Fruit fly (Drosophila melanogaster): ENCODE measurements around the gene G6P.

Gene G6P

DNA sequence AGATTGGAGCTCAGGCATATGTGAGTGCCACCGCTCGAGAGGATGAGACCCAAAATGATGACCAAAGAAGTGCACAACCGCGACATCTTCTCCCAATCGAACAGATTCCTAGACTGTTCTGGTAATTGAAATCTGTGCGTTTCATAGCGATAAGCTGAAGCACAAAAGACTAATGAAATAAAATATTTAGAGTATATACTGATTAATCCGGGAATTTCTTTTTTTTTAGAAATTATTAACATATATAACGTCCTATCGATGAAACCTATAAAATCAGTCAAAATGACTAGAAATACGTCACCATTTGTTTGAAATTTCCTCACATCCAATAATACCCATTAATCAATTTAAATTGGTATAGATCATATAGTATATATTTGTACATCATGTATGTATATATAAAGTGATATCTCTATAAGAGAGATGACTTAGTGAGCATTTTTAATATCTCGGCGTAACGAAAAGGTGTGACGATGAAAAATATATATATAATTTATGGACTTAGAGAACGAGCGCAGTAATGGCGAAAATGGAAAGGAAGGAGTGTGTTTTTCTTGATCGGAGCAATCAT is 31.6 kb upstream of the G6P start, which contains the start of the genes CG3117 and CG2983:
CG3117 (minus strand) TSS at position 101 of the 571 bp plus-strand sequence.
CG2983 (plus strand) TSS at position 521 of the 571 bp plus-strand sequence.
- no peak for TF ChIP-seq ttk (optimal IDR thresholded peaks at IDR 0.05)
- no peak for TF ChIP-seq h (optimal IDR thresholded peaks at IDR 0.05)
- no peak for TF ChIP-seq psq (optimal IDR thresholded peaks at IDR 0.05)
- no peak for TF ChIP-seq Myc (optimal IDR thresholded peaks at IDR 0.05)
- TF ChIP-seq insv (optimal IDR thresholded peaks at IDR 0.05), result no peak
- no peak for TF ChIP-seq Sin3A (optimal IDR thresholded peaks at IDR 0.05)

DNA sequence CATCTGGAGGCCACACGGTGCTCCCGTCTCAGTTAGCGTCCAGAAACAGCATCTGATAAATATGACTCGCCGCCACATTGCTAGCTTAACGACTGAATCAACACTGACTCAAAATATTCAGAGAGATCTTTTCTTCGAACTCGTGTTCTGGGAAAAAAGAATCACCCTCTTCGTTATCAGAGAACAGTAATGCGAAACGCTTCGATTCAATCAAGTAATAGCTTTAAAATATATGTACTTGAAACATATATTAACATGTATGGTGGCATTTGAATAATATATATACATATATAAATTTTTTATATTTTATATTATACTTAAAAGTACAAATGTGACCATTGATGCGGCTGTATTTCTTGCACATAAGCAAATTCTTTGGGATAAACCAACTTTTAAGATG is 30.1 kb upstream of the G6P start, which contains the start of gene CG18557:
CG18557 (minus strand) TSS at position 101 of the 400 bp plus-strand sequence.
- TF ChIP-seq h (optimal IDR thresholded peaks at IDR 0.05), result no peak
- TF ChIP-seq insv (optimal IDR thresholded peaks at IDR 0.05), result no peak
- no peak for TF ChIP-seq ttk (optimal IDR thresholded peaks at IDR 0.05)
- no peak for TF ChIP-seq psq (optimal IDR thresholded peaks at IDR 0.05)
- TF ChIP-seq Sin3A (optimal IDR thresholded peaks at IDR 0.05), result no peak
- no peak for TF ChIP-seq Myc (optimal IDR thresholded peaks at IDR 0.05)

dm6 chr2L:2844413-2844812 is 28.9 kb upstream of the G6P start, which contains the start of gene CG18558:
CG18558 (minus strand) TSS chr2L:2844513.
- TF ChIP-seq ttk (optimal IDR thresholded peaks at IDR 0.05) (no peak), Sin3A (optimal IDR thresholded peaks at IDR 0.05) (no peak), psq (optimal IDR thresholded peaks at IDR 0.05) (no peak), h (optimal IDR thresholded peaks at IDR 0.05) (no peak), insv (optimal IDR thresholded peaks at IDR 0.05) (no peak), Myc (optimal IDR thresholded peaks at IDR 0.05) (no peak)

DNA sequence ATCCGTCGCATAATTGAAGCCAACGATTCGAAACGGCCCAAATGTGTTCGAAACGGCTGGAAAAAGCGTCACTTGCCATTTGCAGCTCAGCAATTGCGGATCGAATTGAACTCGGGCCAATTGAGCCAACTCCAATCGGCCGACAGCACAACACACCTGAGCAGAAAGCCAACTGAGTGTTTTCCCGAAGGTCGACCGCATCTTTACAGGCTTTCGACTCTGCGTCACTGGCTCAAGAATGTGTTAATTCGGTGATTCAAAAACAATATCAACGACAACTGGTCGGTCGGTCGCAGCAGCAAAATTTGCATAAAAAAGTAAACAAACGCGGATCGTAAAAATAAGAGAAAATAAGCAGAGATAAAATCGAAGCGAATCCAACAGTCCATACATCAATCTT is 24.8 kb upstream of the G6P start:
- TF ChIP-seq psq (optimal IDR thresholded peaks at IDR 0.05), result no peak
- no peak for TF ChIP-seq h (optimal IDR thresholded peaks at IDR 0.05)
- no peak for TF ChIP-seq Myc (optimal IDR thresholded peaks at IDR 0.05)
- no peak for TF ChIP-seq insv (optimal IDR thresholded peaks at IDR 0.05)
- TF ChIP-seq Sin3A (optimal IDR thresholded peaks at IDR 0.05), result no peak
- TF ChIP-seq ttk (optimal IDR thresholded peaks at IDR 0.05), result no peak

- TF ChIP-seq Myc (optimal IDR thresholded peaks at IDR 0.05) (no peak), ttk (optimal IDR thresholded peaks at IDR 0.05) (no peak), Sin3A (optimal IDR thresholded peaks at IDR 0.05) (no peak)
Measured at dm6 chr2L:2839850-2840249, 24.3 kb upstream of the G6P start, which contains the start of gene CG2975. CG2975 (plus strand) TSS chr2L:2840124.

dm6 chr2L:2837742-2838461 is 22.3 kb upstream of the G6P start, which contains the start of the genes CG3119 and Cpr23B:
CG3119 (minus strand) TSS chr2L:2837833.
Cpr23B (plus strand) TSS chr2L:2838411.
- no peak for TF ChIP-seq insv (optimal IDR thresholded peaks at IDR 0.05)
- TF ChIP-seq ttk (optimal IDR thresholded peaks at IDR 0.05), result no peak
- TF ChIP-seq Myc (optimal IDR thresholded peaks at IDR 0.05), result no peak
- no peak for TF ChIP-seq psq (optimal IDR thresholded peaks at IDR 0.05)
- TF ChIP-seq Sin3A (optimal IDR thresholded peaks at IDR 0.05), result no peak
- TF ChIP-seq h (optimal IDR thresholded peaks at IDR 0.05), result no peak

DNA sequence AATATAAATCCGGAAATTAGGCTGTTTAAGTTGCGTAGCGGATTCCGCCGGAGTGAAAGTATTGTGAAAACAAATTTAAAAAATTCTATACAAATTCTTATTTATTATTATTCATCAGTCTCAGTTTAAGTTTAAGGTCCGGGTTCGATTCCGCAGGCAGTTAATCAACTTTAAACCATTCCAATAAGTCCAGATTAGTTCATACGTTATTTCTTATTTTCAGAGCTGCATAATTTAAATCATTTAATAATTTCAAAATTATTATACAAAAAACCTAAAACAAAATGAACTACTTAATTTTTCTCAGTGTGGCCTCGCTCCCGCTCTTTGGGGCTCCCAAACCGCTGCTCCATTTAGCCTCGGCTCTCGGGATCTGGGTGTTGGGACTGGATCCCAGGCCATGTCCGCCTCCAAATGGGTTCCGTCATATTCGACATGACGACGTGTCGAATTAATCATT is 14.8 kb upstream of the G6P start:
- no peak for TF ChIP-seq Sin3A (optimal IDR thresholded peaks at IDR 0.05)
- TF ChIP-seq h (optimal IDR thresholded peaks at IDR 0.05), result no peak
- TF ChIP-seq Myc (optimal IDR thresholded peaks at IDR 0.05), result no peak
- no peak for TF ChIP-seq psq (optimal IDR thresholded peaks at IDR 0.05)
- TF ChIP-seq insv (optimal IDR thresholded peaks at IDR 0.05), result no peak
- no peak for TF ChIP-seq ttk (optimal IDR thresholded peaks at IDR 0.05)

dm6 chr2L:2829637-2830340 is 14.2 kb upstream of the G6P start, which contains the start of gene Duox:
Duox (minus strand) TSS chr2L:2830248.
- TF ChIP-seq h (optimal IDR thresholded peaks at IDR 0.05) (no peak), Myc (optimal IDR thresholded peaks at IDR 0.05) (no peak), insv (optimal IDR thresholded peaks at IDR 0.05) (no peak), ttk (optimal IDR thresholded peaks at IDR 0.05) (no peak), Sin3A (optimal IDR thresholded peaks at IDR 0.05) (no peak), psq (optimal IDR thresholded peaks at IDR 0.05) (no peak)

dm6 chr2L:2825406-2825805 is 9.8 kb upstream of the G6P start, which contains the start of gene CG3123:
CG3123 (minus strand) TSS chr2L:2825506.
- no peak for TF ChIP-seq psq (optimal IDR thresholded peaks at IDR 0.05)
- no peak for TF ChIP-seq Sin3A (optimal IDR thresholded peaks at IDR 0.05)
- TF ChIP-seq ttk (optimal IDR thresholded peaks at IDR 0.05), result no peak
- no peak for TF ChIP-seq insv (optimal IDR thresholded peaks at IDR 0.05)
- no peak for TF ChIP-seq Myc (optimal IDR thresholded peaks at IDR 0.05)

dm6 chr2L:2812137-2812536 is 3.4 kb downstream of the G6P start, which contains the start of gene CG2964:
CG2964 (plus strand) TSS chr2L:2812437.
- TF ChIP-seq insv (optimal IDR thresholded peaks at IDR 0.05) (no peak), h (optimal IDR thresholded peaks at IDR 0.05) (no peak), ttk (optimal IDR thresholded peaks at IDR 0.05) (no peak), Myc (optimal IDR thresholded peaks at IDR 0.05) (no peak), Sin3A (optimal IDR thresholded peaks at IDR 0.05) (no peak), psq (optimal IDR thresholded peaks at IDR 0.05) (no peak)

DNA sequence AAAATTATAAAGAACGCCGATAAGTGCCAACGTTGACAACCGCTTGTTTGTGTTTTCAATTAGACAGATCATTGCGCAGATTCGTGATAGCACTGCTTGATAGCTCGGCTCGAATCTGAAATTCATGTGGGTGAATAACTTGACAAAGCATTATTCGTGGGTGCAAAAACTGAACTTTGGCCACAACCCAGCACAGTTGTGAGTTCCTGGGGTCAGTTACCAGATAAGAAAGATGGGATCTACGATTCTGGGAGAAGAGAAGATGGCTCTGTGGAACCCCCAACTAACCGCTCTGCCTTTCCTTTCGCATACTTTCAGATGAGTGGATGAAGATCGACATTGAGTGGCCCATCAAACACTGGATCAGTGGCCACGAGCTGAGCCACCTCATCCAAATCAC is 4.7 kb downstream of the G6P start:
- no peak for TF ChIP-seq Sin3A (optimal IDR thresholded peaks at IDR 0.05)
- no peak for TF ChIP-seq insv (optimal IDR thresholded peaks at IDR 0.05)
- TF ChIP-seq psq (optimal IDR thresholded peaks at IDR 0.05), result no peak
- no peak for TF ChIP-seq h (optimal IDR thresholded peaks at IDR 0.05)
- TF ChIP-seq ttk (optimal IDR thresholded peaks at IDR 0.05), result no peak
- no peak for TF ChIP-seq Myc (optimal IDR thresholded peaks at IDR 0.05)

Data from Kc167 (cell line).